Worm (Caenorhabditis elegans): ENCODE measurements around the gene F18E3.10.

Gene F18E3.10

ce11 chrV:7465509-7465908, 41.3 kb upstream of the F18E3.10 start, which contains the start of gene F25E5.1 (continued):
- TF ChIP-seq cebp-1 (GFP tag; IDR thresholded peaks at IDR 0.05) (no peak), cebp-1 (tag; optimal IDR thresholded peaks at IDR 0.05) (no peak), nfya-2 (GFP tag; IDR thresholded peaks at IDR 0.05) (no peak), pbrm-1 (GFP tag; IDR thresholded peaks at IDR 0.05) (peak; percentile 68; the same call in 1 of the 2 replicates), xnd-1 (tag; optimal IDR thresholded peaks at IDR 0.05) (peak; percentile 15), F57A8.1 (GFP tag; optimal IDR thresholded peaks at IDR 0.05) (no peak), athp-1 (tag; optimal IDR thresholded peaks at IDR 0.05) (peak; percentile 61), attf-3 (GFP tag; conservative IDR thresholded peaks at IDR 0.05) (0 out of 2 replicates have a peak, but pooled peaks have one; percentile 15), ceh-100 (GFP tag; IDR thresholded peaks at IDR 0.05) (0 out of 2 replicates have a peak, but pooled peaks have one; percentile 27), aptf-3 (GFP tag; IDR thresholded peaks at IDR 0.05) (no peak), hrde-1 (tag; optimal IDR thresholded peaks at IDR 0.05; ENCODE audit: borderline replicate concordance) (no peak), Y56A3A.18 (GFP tag; IDR thresholded peaks at IDR 0.05) (no peak), somi-1 (GFP tag; optimal IDR thresholded peaks at IDR 0.05) (no peak), ztf-25 (GFP tag; IDR thresholded peaks at IDR 0.05) (no peak), him-1 (tag; optimal IDR thresholded peaks at IDR 0.05) (no peak), snpc-4 (GFP tag; optimal IDR thresholded peaks at IDR 0.05) (no peak), snpc-4 (tag; optimal IDR thresholded peaks at IDR 0.05) (peak in 1 of 4 experiments; percentile 43), F52B5.7 (tag; optimal IDR thresholded peaks at IDR 0.05) (no peak), ZK185.1 (tag; optimal IDR thresholded peaks at IDR 0.05; ENCODE audit: poor library complexity, severe bottlenecking) (peak; percentile 50), Y79H2A.3 (GFP tag; conservative IDR thresholded peaks at IDR 0.05) (no peak), egrh-3 (GFP tag; IDR thresholded peaks at IDR 0.05) (0 out of 2 replicates have a peak, but pooled peaks have one; percentile 34), bed-2 (GFP tag; IDR thresholded peaks at IDR 0.05) (0 out of 2 replicates have a peak, but pooled peaks have one; percentile 67)

DNA sequence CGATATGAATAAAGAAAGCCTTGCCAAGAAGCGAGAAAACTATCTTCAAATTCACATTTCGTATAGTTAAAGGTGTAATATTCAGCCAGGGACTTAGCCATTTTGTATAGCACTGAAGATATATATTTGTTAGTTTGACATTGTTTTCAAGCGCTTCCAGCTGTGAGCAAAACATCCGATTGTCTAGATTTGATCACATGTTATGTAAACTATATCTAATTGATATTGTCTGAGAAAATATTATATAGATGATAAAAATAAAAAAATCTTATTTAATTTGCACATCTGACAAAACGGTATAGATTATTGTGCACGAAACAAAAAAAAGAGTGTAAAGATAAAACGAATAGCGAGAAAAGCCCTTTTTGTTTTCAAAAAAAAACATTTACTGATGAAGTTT, 40.5 kb upstream of the F18E3.10 start, which contains the start of gene srh-89:
Gene srh-89, minus strand, starts transcription at position 101 of the 400 bp plus-strand sequence.
- TF ChIP-seq snpc-4 (GFP tag; optimal IDR thresholded peaks at IDR 0.05) (no peak), snpc-4 (tag; optimal IDR thresholded peaks at IDR 0.05) (no peak), T07F8.4 (tag; optimal IDR thresholded peaks at IDR 0.05) (no peak), dpl-1 (GFP tag; optimal IDR thresholded peaks at IDR 0.05) (no peak), mxl-1 (tag; optimal IDR thresholded peaks at IDR 0.05) (no peak), D2030.7 (GFP tag; IDR thresholded peaks at IDR 0.05) (no peak), nhr-27 (tag; optimal IDR thresholded peaks at IDR 0.05) (no peak), dox-1 (GFP tag; IDR thresholded peaks at IDR 0.05) (no peak), xnd-1 (tag; optimal IDR thresholded peaks at IDR 0.05) (no peak), lsy-27 (tag; optimal IDR thresholded peaks at IDR 0.05; ENCODE audit: borderline replicate concordance, insufficient read depth) (no peak)

ce11 chrV:7460898-7461297, 36.7 kb upstream of the F18E3.10 start, which contains the start of gene srh-92:
Gene srh-92, minus strand, starts transcription at chrV:7460998.
- no peak for TF ChIP-seq snpc-4 (GFP tag; optimal IDR thresholded peaks at IDR 0.05)
- no peak for TF ChIP-seq snpc-4 (tag; optimal IDR thresholded peaks at IDR 0.05)
- TF ChIP-seq madf-10 (tag; optimal IDR thresholded peaks at IDR 0.05), result no peak
- no peak for TF ChIP-seq lin-26 (GFP tag; IDR thresholded peaks at IDR 0.05)
- TF ChIP-seq Y56A3A.18 (GFP tag; IDR thresholded peaks at IDR 0.05), result no peak
- no peak for TF ChIP-seq lag-1 (GFP tag; IDR thresholded peaks at IDR 0.05)
- no peak for TF ChIP-seq nhr-27 (tag; optimal IDR thresholded peaks at IDR 0.05)
- no peak for TF ChIP-seq nhr-90 (tag; optimal IDR thresholded peaks at IDR 0.05)

- TF ChIP-seq hrde-1 (tag; optimal IDR thresholded peaks at IDR 0.05; ENCODE audit: borderline replicate concordance), result no peak
- no peak for TF ChIP-seq aptf-2 (GFP tag; conservative IDR thresholded peaks at IDR 0.05)
- no peak for TF ChIP-seq lir-1 (GFP tag; conservative IDR thresholded peaks at IDR 0.05)
- TF ChIP-seq dpl-1 (GFP tag; optimal IDR thresholded peaks at IDR 0.05), result no peak
- no peak for TF ChIP-seq snpc-3.4 (tag; optimal IDR thresholded peaks at IDR 0.05)
- no peak for TF ChIP-seq snpc-4 (GFP tag; optimal IDR thresholded peaks at IDR 0.05)
- no peak for TF ChIP-seq snpc-4 (tag; optimal IDR thresholded peaks at IDR 0.05)
- TF ChIP-seq nhr-90 (tag; optimal IDR thresholded peaks at IDR 0.05), result no peak
These were observed 30.8 kb upstream of the F18E3.10 start, which contains the start of gene F25E5.2 for ce11 chrV:7455008-7455407. Gene F25E5.2, plus strand, starts transcription at chrV:7455308.
